Fruit fly (Drosophila melanogaster) whole organism, embryonic: Measurements from ENCODE around the gene CG14367.

ENCODE experiments used
- CG10209 ChIP-seq: fragments of 200-800 bp; sonication (Bioruptor generic); optimal IDR thresholded peaks from 3 replicates; lab custom pipeline; 2017; ENCODE audit warnings: missing biosample characterization, mild to moderate bottlenecking, missing genetic modification characterization, missing genetic modification reagents
- CG10366 ChIP-seq: fragments of 200-800 bp; sonication (Bioruptor generic); IDR thresholded peaks from 2 replicates; pipeline ENCODE4 v1.3.6; 2022; ENCODE audit warnings: missing biosample characterization, missing genetic modification characterization
- CG11085 ChIP-seq: fragments of 200-800 bp; sonication (Bioruptor generic); IDR thresholded peaks from 2 replicates; pipeline ENCODE4 v1.3.6; 2022; ENCODE audit warnings: missing biosample characterization, missing genetic modification characterization
- CG11093 ChIP-seq: fragments of 200-800 bp; sonication (Bioruptor generic); IDR thresholded peaks from 3 replicates; pipeline ENCODE4 v1.3.6; 2022; ENCODE audit warnings: missing biosample characterization, missing genetic modification characterization
- CG13424 ChIP-seq: fragments of 200-800 bp; sonication (Bioruptor generic); optimal IDR thresholded peaks from 2 replicates; lab custom pipeline; 2019; ENCODE audit warnings: missing biosample characterization, mild to moderate bottlenecking, missing genetic modification characterization, moderate library complexity
- CG13894 ChIP-seq: fragments of 200-800 bp; sonication (Bioruptor generic); optimal IDR thresholded peaks from 3 replicates; lab custom pipeline; 2018; ENCODE audit warnings: missing biosample characterization, mild to moderate bottlenecking, missing genetic modification characterization, moderate library complexity
- CG1602 ChIP-seq: fragments of 200-800 bp; sonication (Bioruptor generic); optimal IDR thresholded peaks from 3 replicates; lab custom pipeline; 2016; ENCODE audit warnings: missing biosample characterization, missing genetic modification characterization
- CG16813 ChIP-seq: fragments of 200-800 bp; sonication (Bioruptor generic); IDR thresholded peaks from 3 replicates; pipeline ENCODE4 v1.3.6; 2022; ENCODE audit warnings: missing biosample characterization, missing genetic modification characterization; ENCODE audit not compliant: partially characterized antibody
- CG16863 ChIP-seq: fragments of 200-800 bp; sonication (Bioruptor generic); optimal IDR thresholded peaks from 3 replicates; lab custom pipeline; 2016; ENCODE audit warnings: missing biosample characterization, missing genetic modification characterization
- CG17186 ChIP-seq: fragments of 200-800 bp; sonication (Bioruptor generic); optimal IDR thresholded peaks from 3 replicates; lab custom pipeline; 2017; ENCODE audit warnings: missing biosample characterization, missing genetic modification reagents, missing genetic modification characterization
- CG17385 ChIP-seq: fragments of 200-800 bp; sonication (Bioruptor generic); optimal IDR thresholded peaks from 3 replicates; lab custom pipeline; 2018; ENCODE audit warnings: missing biosample characterization, mild to moderate bottlenecking, missing genetic modification characterization
- CG17802 ChIP-seq: fragments of 200-800 bp; sonication (Bioruptor generic); optimal IDR thresholded peaks from 2 replicates; lab custom pipeline; 2018; ENCODE audit warnings: missing biosample characterization, mild to moderate bottlenecking, missing genetic modification characterization, moderate library complexity
- CG17912 ChIP-seq: fragments of 200-800 bp; sonication (Bioruptor generic); optimal IDR thresholded peaks from 2 replicates; lab custom pipeline; 2018; ENCODE audit warnings: missing biosample characterization, mild to moderate bottlenecking, missing genetic modification characterization
- CG33557 ChIP-seq: fragments of 200-800 bp; sonication (Bioruptor generic); optimal IDR thresholded peaks from 2 replicates; lab custom pipeline; 2019; ENCODE audit warnings: missing biosample characterization, mild to moderate bottlenecking, missing genetic modification characterization, moderate library complexity
- CG34224 ChIP-seq: fragments of 200-800 bp; sonication (Bioruptor generic); IDR thresholded peaks from 3 replicates; pipeline ENCODE4 v1.3.6; 2022; ENCODE audit warnings: missing biosample characterization, missing genetic modification characterization; ENCODE audit not compliant: partially characterized antibody
- CG34376 ChIP-seq: fragments of 200-800 bp; sonication (Bioruptor generic); optimal IDR thresholded peaks from 2 replicates; lab custom pipeline; 2018; ENCODE audit warnings: missing biosample characterization, mild to moderate bottlenecking, missing genetic modification characterization
- CG34422 ChIP-seq: fragments of 200-800 bp; sonication (Bioruptor generic); IDR thresholded peaks from 3 replicates; pipeline ENCODE4 v1.3.6; 2022; ENCODE audit warnings: missing biosample characterization, missing genetic modification characterization
- CG4617 ChIP-seq: fragments of 200-800 bp; sonication (Bioruptor generic); optimal IDR thresholded peaks from 3 replicates; lab custom pipeline; 2016; ENCODE audit warnings: missing biosample characterization, missing genetic modification characterization, borderline replicate concordance
- CG7963 ChIP-seq: fragments of 200-800 bp; sonication (Bioruptor generic); IDR thresholded peaks from 3 replicates; pipeline ENCODE4 v1.3.6; 2022; ENCODE audit warnings: missing biosample characterization, missing genetic modification characterization; ENCODE audit not compliant: partially characterized antibody
- CG9727 ChIP-seq: fragments of 200-800 bp; sonication (Bioruptor generic); optimal IDR thresholded peaks from 3 replicates; lab custom pipeline; 2017; ENCODE audit warnings: missing biosample characterization, mild to moderate bottlenecking, missing genetic modification characterization
- CG9876 ChIP-seq: fragments of 200-800 bp; sonication (Bioruptor generic); optimal IDR thresholded peaks from 2 replicates; lab custom pipeline; 2016; ENCODE audit warnings: missing biosample characterization, missing genetic modification characterization
- Dp ChIP-seq: fragments of 200-800 bp; sonication (Bioruptor generic); optimal IDR thresholded peaks from 2 replicates; lab custom pipeline; 2018; ENCODE audit warnings: missing biosample characterization, mild to moderate bottlenecking, missing genetic modification characterization, moderate library complexity
- Ets97D ChIP-seq: fragments of 200-800 bp; sonication (Bioruptor generic); optimal IDR thresholded peaks from 3 replicates; lab custom pipeline; 2016; ENCODE audit warnings: missing biosample characterization, missing genetic modification characterization
- Mad ChIP-seq: fragments of 200-800 bp; sonication (Bioruptor generic); optimal IDR thresholded peaks from 2 replicates; lab custom pipeline; 2016; ENCODE audit warnings: missing biosample characterization, missing genetic modification characterization
- Max ChIP-seq: fragments of 200-800 bp; sonication (Bioruptor generic); optimal IDR thresholded peaks from 2 replicates; lab custom pipeline; 2016; ENCODE audit warnings: missing biosample characterization, mild to moderate bottlenecking, missing genetic modification characterization
- Mes4 ChIP-seq: fragments of 200-800 bp; sonication (Bioruptor generic); optimal IDR thresholded peaks from 2 replicates; lab custom pipeline; 2016; ENCODE audit warnings: missing biosample characterization, missing genetic modification characterization
- Opbp ChIP-seq: fragments of 200-800 bp; sonication (Bioruptor generic); IDR thresholded peaks from 3 replicates; pipeline ENCODE4 v1.3.6; 2022; ENCODE audit warnings: missing biosample characterization, missing genetic modification characterization; ENCODE audit not compliant: partially characterized antibody
- Rx ChIP-seq: fragments of 200-800 bp; sonication (Bioruptor generic); IDR thresholded peaks from 2 replicates; pipeline ENCODE4 v1.3.6; 2022; ENCODE audit warnings: missing biosample characterization, missing genetic modification characterization
- Sin3A ChIP-seq: fragments of >200 bp; optimal IDR thresholded peaks from 2 replicates; lab custom pipeline; 2018
- Sox102F ChIP-seq: fragments of 200-800 bp; sonication (Bioruptor generic); optimal IDR thresholded peaks from 2 replicates; lab custom pipeline; 2018; ENCODE audit warnings: missing biosample characterization, mild to moderate bottlenecking, missing genetic modification characterization, moderate library complexity
- en ChIP-seq: fragments of 200-800 bp; sonication (Bioruptor generic); optimal IDR thresholded peaks from 2 replicates; lab custom pipeline; 2016; ENCODE audit warnings: missing biosample characterization, missing genetic modification characterization
- fd96Cb ChIP-seq: fragments of 200-800 bp; sonication (Bioruptor generic); optimal IDR thresholded peaks from 2 replicates; lab custom pipeline; 2018; ENCODE audit warnings: missing biosample characterization, mild to moderate bottlenecking, missing genetic modification characterization, moderate library complexity
- gcm2 ChIP-seq: fragments of 200-800 bp; sonication (Bioruptor generic); optimal IDR thresholded peaks from 2 replicates; lab custom pipeline; 2016; ENCODE audit warnings: missing biosample characterization, missing genetic modification characterization
- gfzf ChIP-seq: fragments of 200-800 bp; sonication (Bioruptor generic); optimal IDR thresholded peaks from 2 replicates; lab custom pipeline; 2016; ENCODE audit warnings: missing biosample characterization, mild to moderate bottlenecking, missing genetic modification characterization, moderate library complexity
- gsb-n ChIP-seq: fragments of 200-800 bp; sonication (Bioruptor generic); optimal IDR thresholded peaks from 3 replicates; lab custom pipeline; 2018; ENCODE audit warnings: missing biosample characterization, mild to moderate bottlenecking, missing genetic modification characterization
- hkb ChIP-seq, 2 experiments: fragments of 200-800 bp in 1 of 2; fragments of >200 bp in 1 of 2; sonication (Bioruptor generic) in 1 of 2; IDR thresholded peaks in 1 of 2; optimal IDR thresholded peaks in 1 of 2; 2 replicates each; pipeline versions ENCODE4 v1.3.6 to Lab custom; 2017 to 2022; ENCODE audit warnings: missing biosample characterization in 1 of 2, missing genetic modification characterization in 1 of 2
- inv ChIP-seq: fragments of 200-800 bp; sonication (Bioruptor generic); IDR thresholded peaks from 2 replicates; pipeline ENCODE4 v1.3.6; 2022; ENCODE audit warnings: missing biosample characterization, missing genetic modification characterization; ENCODE audit not compliant: partially characterized antibody
- kni ChIP-seq: fragments of 200-800 bp; sonication (Bioruptor generic); optimal IDR thresholded peaks from 3 replicates; lab custom pipeline; 2017; ENCODE audit warnings: mild to moderate bottlenecking, missing biosample characterization, missing genetic modification reagents, missing genetic modification characterization
- lbe ChIP-seq: fragments of 200-800 bp; sonication (Bioruptor generic); optimal IDR thresholded peaks from 2 replicates; lab custom pipeline; 2016; ENCODE audit warnings: missing biosample characterization, mild to moderate bottlenecking, missing genetic modification characterization
- lola ChIP-seq, 3 experiments: fragments of >200 bp in 2 of 3; fragments of 200-800 bp in 1 of 3; sonication (Bioruptor generic) in 1 of 3; optimal IDR thresholded peaks; 2 replicates each; lab custom pipeline; 2017 to 2019; ENCODE audit warnings: missing biosample characterization in 3 of 3, missing genetic modification characterization in 3 of 3, mild to moderate bottlenecking in 1 of 3, moderate library complexity in 1 of 3
- scrt ChIP-seq: fragments of 200-800 bp; sonication (Bioruptor generic); optimal IDR thresholded peaks from 2 replicates; lab custom pipeline; 2018; ENCODE audit warnings: missing biosample characterization, mild to moderate bottlenecking, missing genetic modification characterization, moderate library complexity
- sim ChIP-seq: fragments of 200-800 bp; sonication (Bioruptor generic); IDR thresholded peaks from 2 replicates; pipeline ENCODE4 v1.3.6; 2022; ENCODE audit warnings: missing biosample characterization, missing genetic modification characterization
- ssp ChIP-seq: fragments of 200-800 bp; sonication (Bioruptor generic); IDR thresholded peaks from 2 replicates; pipeline ENCODE4 v1.3.6; 2022; ENCODE audit warnings: missing biosample characterization, missing genetic modification characterization
- tgo ChIP-seq: fragments of 200-800 bp; sonication (Bioruptor generic); IDR thresholded peaks from 3 replicates; pipeline ENCODE4 v1.3.6; 2022; ENCODE audit warnings: missing biosample characterization, missing genetic modification characterization
- tup ChIP-seq: fragments of 200-800 bp; sonication (Bioruptor generic); optimal IDR thresholded peaks from 2 replicates; lab custom pipeline; 2016; ENCODE audit warnings: missing biosample characterization, mild to moderate bottlenecking, missing genetic modification characterization, moderate library complexity
- unpg ChIP-seq: fragments of 200-800 bp; sonication (Bioruptor generic); optimal IDR thresholded peaks from 3 replicates; lab custom pipeline; 2018; ENCODE audit warnings: missing biosample characterization, mild to moderate bottlenecking, missing genetic modification characterization, moderate library complexity
- zf30C ChIP-seq: fragments of 200-800 bp; sonication (Bioruptor generic); optimal IDR thresholded peaks from 3 replicates; lab custom pipeline; 2018; ENCODE audit warnings: missing biosample characterization, mild to moderate bottlenecking, missing genetic modification characterization

The CG14367 gene

DNA sequence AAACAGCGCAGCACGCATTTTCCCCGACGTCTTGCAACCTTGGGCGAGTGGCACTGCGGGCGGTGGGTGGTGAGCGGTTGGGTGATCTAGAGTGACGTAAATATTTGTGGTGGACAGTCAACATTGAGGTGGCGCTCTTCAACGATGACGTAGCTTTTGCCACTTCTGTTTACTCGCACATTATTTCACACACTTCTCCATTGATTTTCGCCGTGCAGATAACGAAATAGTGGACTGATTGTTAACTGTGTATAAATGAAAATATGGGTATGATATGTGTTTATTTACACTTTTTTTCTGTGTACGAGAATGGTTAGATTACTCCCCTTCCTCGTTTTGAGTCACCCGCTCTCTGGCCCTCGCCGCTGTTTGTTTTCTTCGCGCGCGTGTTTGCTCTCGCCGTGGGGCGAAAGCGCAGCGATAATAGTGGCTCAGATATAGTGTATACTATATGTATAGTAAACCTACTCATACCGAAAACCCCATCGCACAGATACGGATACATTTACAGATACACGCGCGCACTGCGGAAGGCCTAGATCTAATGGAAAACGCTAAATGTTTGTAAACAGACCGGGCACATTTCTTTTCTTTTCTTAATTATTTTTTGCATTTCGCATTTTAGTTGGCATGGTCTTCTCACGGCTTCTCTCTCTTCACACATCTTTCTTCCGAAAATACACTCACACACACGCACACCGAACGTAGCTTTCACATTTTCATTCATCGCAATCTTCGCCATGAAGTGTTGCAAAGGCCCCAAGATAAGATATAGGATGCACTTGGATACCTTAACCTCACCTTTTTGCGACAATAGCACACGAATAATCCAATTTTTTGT is 7.3 kb upstream of the CG14367 start, which contains the start of gene omd (continued):
- peak; percentile 19 for TF ChIP-seq CG1602 (GFP tag; lab: Kevin White, UChicago)
- TF ChIP-seq CG17186 (GFP tag; lab: Kevin White, UChicago) = peak; percentile 69
- TF ChIP-seq CG13424 = peak; percentile 55
- TF ChIP-seq CG10366 = peak; percentile 47
- peak; percentile 65 for TF ChIP-seq CG33557 (GFP tag; lab: Kevin White, UChicago)
- no peak for TF ChIP-seq Opbp (GFP tag; lab: Robert Waterston, UW)
- no peak for TF ChIP-seq unpg (GFP tag; lab: Kevin White, UChicago)
- peak; percentile 61 for TF ChIP-seq CG17385 (GFP tag; lab: Kevin White, UChicago)
- TF ChIP-seq gcm2 = peak; percentile 56
- peak; percentile 18; the same call in 1 of the 2 replicates for TF ChIP-seq ssp (GFP tag; lab: Robert Waterston, UW)
- TF ChIP-seq CG4617 (GFP tag; lab: Kevin White, UChicago) = no peak
- peak; percentile 43; the same call in 2 of the 3 replicates for TF ChIP-seq tgo
- TF ChIP-seq CG11093 (GFP tag; lab: Robert Waterston, UW) = no peak
- TF ChIP-seq CG16813 = 0 out of 3 replicates have a peak, but pooled peaks have one; percentile 14
- no peak for TF ChIP-seq CG17802 (tag; lab: Kevin White, UChicago)
- TF ChIP-seq CG34422 (GFP tag; lab: Robert Waterston, UW) = peak; percentile 48; the same call in 1 of the 3 replicates
- TF ChIP-seq fd96Cb = no peak
- TF ChIP-seq CG11085 (GFP tag; lab: Robert Waterston, UW) = no peak
- TF ChIP-seq zf30C (GFP tag; lab: Kevin White, UChicago) = peak; percentile 81
- peak; percentile 19 for TF ChIP-seq Sox102F (GFP tag; lab: Kevin White, UChicago)
- peak; percentile 56 for TF ChIP-seq Mad (GFP tag; lab: Kevin White, UChicago)
- no peak for TF ChIP-seq kni (GFP tag; lab: Kevin White, UChicago)
- TF ChIP-seq scrt (GFP tag; lab: Kevin White, UChicago) = no peak
- no peak for TF ChIP-seq hkb (optimal IDR thresholded peaks at IDR 0.05; lab: Kevin White, UChicago)
- peak; percentile 77 for TF ChIP-seq hkb (GFP tag; IDR thresholded peaks at IDR 0.05; lab: Robert Waterston, UW)
- peak; percentile 76 for TF ChIP-seq CG9727 (GFP tag; lab: Kevin White, UChicago)
- peak; percentile 6 for TF ChIP-seq tup (GFP tag; lab: Kevin White, UChicago)
- no peak for TF ChIP-seq Rx
- no peak for TF ChIP-seq gfzf
- peak; percentile 96 for TF ChIP-seq CG34376 (GFP tag; lab: Kevin White, UChicago)
- peak in 1 of 3 experiments; percentile 55 for TF ChIP-seq lola (GFP tag; optimal IDR thresholded peaks at IDR 0.05; lab: Kevin White, UChicago)
- no peak for TF ChIP-seq inv (GFP tag; lab: Robert Waterston, UW)
- TF ChIP-seq en (GFP tag; lab: Kevin White, UChicago) = peak; percentile 52
- TF ChIP-seq CG7963 (GFP tag; lab: Robert Waterston, UW) = no peak
- no peak for TF ChIP-seq sim (GFP tag; lab: Robert Waterston, UW)
- no peak for TF ChIP-seq Sin3A (lab: Kevin White, UChicago)
- peak; percentile 9 for TF ChIP-seq Dp
- no peak for TF ChIP-seq lbe (GFP tag; lab: Kevin White, UChicago)
- peak; percentile 56 for TF ChIP-seq CG17912 (GFP tag; lab: Kevin White, UChicago)
- TF ChIP-seq CG34224 = no peak
- peak; percentile 43 for TF ChIP-seq CG9876 (GFP tag; lab: Kevin White, UChicago)
- no peak for TF ChIP-seq CG13894 (tag; lab: Kevin White, UChicago)
- peak; percentile 54 for TF ChIP-seq CG16863
- no peak for TF ChIP-seq Ets97D (GFP tag; lab: Kevin White, UChicago)
- TF ChIP-seq Mes4 (GFP tag; lab: Kevin White, UChicago) = peak; percentile 45
- no peak for TF ChIP-seq gsb-n (tag; lab: Kevin White, UChicago)
- peak; percentile 77 for TF ChIP-seq CG10209 (GFP tag; lab: Kevin White, UChicago)
- peak; percentile 31 for TF ChIP-seq Max (GFP tag; lab: Kevin White, UChicago)
